Fruit fly (Drosophila melanogaster) whole organism, prepupa: ENCODE results near the gene CG14017.

Experiments
- Blimp-1 ChIP-seq: fragments of 200-800 bp; sonication (Bioruptor generic); optimal IDR thresholded peaks from 3 replicates; lab custom pipeline; 2017; ENCODE audit warnings: missing biosample characterization, missing genetic modification characterization, mild to moderate bottlenecking, moderate library complexity, missing genetic modification reagents
- CG11294 ChIP-seq: fragments of 200-800 bp; sonication (Bioruptor generic); IDR thresholded peaks from 2 replicates; pipeline ENCODE4 v1.3.6; 2022; ENCODE audit warnings: missing biosample characterization, missing genetic modification characterization
- CG11902 ChIP-seq: fragments of 200-800 bp; sonication (Bioruptor generic); optimal IDR thresholded peaks from 3 replicates; lab custom pipeline; 2016; ENCODE audit warnings: missing biosample characterization, missing genetic modification characterization
- CG15336 ChIP-seq: fragments of 200-800 bp; sonication (Bioruptor generic); IDR thresholded peaks from 2 replicates; pipeline ENCODE4 v1.3.6; 2022; ENCODE audit warnings: missing biosample characterization, missing genetic modification characterization
- CG3032 ChIP-seq: fragments of 200-800 bp; optimal IDR thresholded peaks from 2 replicates; lab custom pipeline; 2019; ENCODE audit warnings: missing biosample characterization, mild to moderate bottlenecking, missing genetic modification characterization, moderate library complexity
- CG32006 ChIP-seq: fragments of 200-800 bp; sonication (Bioruptor generic); optimal IDR thresholded peaks from 3 replicates; lab custom pipeline; 2017; ENCODE audit warnings: missing biosample characterization, mild to moderate bottlenecking, missing genetic modification characterization
- CG34406 ChIP-seq: fragments of 200-800 bp; sonication (Bioruptor generic); optimal IDR thresholded peaks from 3 replicates; lab custom pipeline; 2016; ENCODE audit warnings: missing biosample characterization, missing genetic modification characterization
- CG3919 ChIP-seq: fragments of 200-800 bp; sonication (Bioruptor generic); optimal IDR thresholded peaks from 3 replicates; lab custom pipeline; 2016; ENCODE audit warnings: missing biosample characterization, missing genetic modification characterization
- CG6792 ChIP-seq: fragments of 200-800 bp; sonication (Bioruptor generic); optimal IDR thresholded peaks from 3 replicates; lab custom pipeline; 2016; ENCODE audit warnings: missing biosample characterization, missing genetic modification characterization
- CG7368 ChIP-seq: fragments of 200-800 bp; sonication (Bioruptor generic); optimal IDR thresholded peaks from 3 replicates; lab custom pipeline; 2016; ENCODE audit warnings: missing biosample characterization, missing genetic modification characterization
- CG8319 ChIP-seq: fragments of 200-800 bp; sonication (Bioruptor generic); optimal IDR thresholded peaks from 3 replicates; lab custom pipeline; 2016; ENCODE audit warnings: missing biosample characterization, missing genetic modification characterization
- CG8632 ChIP-seq: fragments of 200-800 bp; sonication (Bioruptor generic); optimal IDR thresholded peaks from 3 replicates; lab custom pipeline; 2016; ENCODE audit warnings: missing biosample characterization, missing genetic modification characterization
- CG9139 ChIP-seq: fragments of 200-800 bp; sonication (Bioruptor generic); optimal IDR thresholded peaks from 3 replicates; lab custom pipeline; 2017; ENCODE audit warnings: missing biosample characterization, mild to moderate bottlenecking, missing genetic modification characterization
- Eip75B ChIP-seq: fragments of 200-800 bp; sonication (Bioruptor generic); optimal IDR thresholded peaks from 3 replicates; lab custom pipeline; 2016; ENCODE audit warnings: missing biosample characterization, missing genetic modification characterization
- Eip78C ChIP-seq: fragments of 200-800 bp; sonication (Bioruptor generic); peaks from one replicate; lab custom pipeline; 2016; ENCODE audit warnings: missing biosample characterization, missing genetic modification characterization
- Ets96B ChIP-seq: fragments of 200-800 bp; optimal IDR thresholded peaks from 2 replicates; lab custom pipeline; 2019; ENCODE audit warnings: missing biosample characterization, mild to moderate bottlenecking, missing genetic modification characterization, moderate library complexity
- Gug ChIP-seq: fragments of 200-800 bp; sonication (Bioruptor generic); IDR thresholded peaks from 2 replicates; pipeline ENCODE4 v1.3.6; 2022; ENCODE audit warnings: missing biosample characterization, missing genetic modification characterization
- Hr38 ChIP-seq: sonication (Bioruptor generic); optimal IDR thresholded peaks from 2 replicates; lab custom pipeline; 2016; ENCODE audit warnings: missing biosample characterization, missing genetic modification characterization
- Hr39 ChIP-seq: fragments of 200-800 bp; sonication (Bioruptor generic); optimal IDR thresholded peaks from 2 replicates; lab custom pipeline; 2016; ENCODE audit warnings: missing biosample characterization, missing genetic modification characterization
- Hr4 ChIP-seq: fragments of 200-800 bp; sonication (Bioruptor generic); optimal IDR thresholded peaks from 3 replicates; lab custom pipeline; 2016; ENCODE audit warnings: missing biosample characterization, missing genetic modification characterization
- Met ChIP-seq: fragments of 200-800 bp; sonication (Bioruptor generic); optimal IDR thresholded peaks from 3 replicates; lab custom pipeline; 2016; ENCODE audit warnings: missing biosample characterization, missing genetic modification characterization
- OdsH ChIP-seq: fragments of 200-800 bp; sonication (Bioruptor generic); optimal IDR thresholded peaks from 3 replicates; lab custom pipeline; 2016; ENCODE audit warnings: missing biosample characterization, missing genetic modification characterization
- Sox14 ChIP-seq: fragments of 200-800 bp; sonication (Bioruptor generic); optimal IDR thresholded peaks from 3 replicates; lab custom pipeline; 2016; ENCODE audit warnings: missing biosample characterization, missing genetic modification characterization
- achi ChIP-seq: fragments of 200-800 bp; sonication (Bioruptor generic); optimal IDR thresholded peaks from 3 replicates; lab custom pipeline; 2016; ENCODE audit warnings: missing biosample characterization, missing genetic modification characterization
- acj6 ChIP-seq: fragments of 200-800 bp; sonication (Bioruptor generic); optimal IDR thresholded peaks from 3 replicates; lab custom pipeline; 2016; ENCODE audit warnings: missing biosample characterization, missing genetic modification characterization
- cyc ChIP-seq: fragments of 200-800 bp; sonication (Bioruptor generic); optimal IDR thresholded peaks from 3 replicates; lab custom pipeline; 2016; ENCODE audit warnings: missing biosample characterization, missing genetic modification characterization
- dac ChIP-seq: fragments of 200-800 bp; sonication (Bioruptor generic); optimal IDR thresholded peaks from 2 replicates; lab custom pipeline; 2017; ENCODE audit warnings: missing biosample characterization, mild to moderate bottlenecking, missing genetic modification characterization
- dsx ChIP-seq: fragments of 200-800 bp; optimal IDR thresholded peaks from 3 replicates; lab custom pipeline; 2019; ENCODE audit warnings: missing biosample characterization, mild to moderate bottlenecking, missing genetic modification characterization, moderate library complexity; ENCODE audit not compliant: poor library complexity, severe bottlenecking
- esn ChIP-seq: fragments of 200-800 bp; sonication (Bioruptor generic); optimal IDR thresholded peaks from 2 replicates; lab custom pipeline; 2016; ENCODE audit warnings: missing biosample characterization, mild to moderate bottlenecking, missing genetic modification characterization, moderate library complexity
- fd85E ChIP-seq: fragments of 200-800 bp; sonication (Bioruptor generic); optimal IDR thresholded peaks from 3 replicates; lab custom pipeline; 2016; ENCODE audit warnings: missing biosample characterization, missing genetic modification characterization
- fkh ChIP-seq: fragments of 200-800 bp; sonication (Bioruptor generic); optimal IDR thresholded peaks from 3 replicates; lab custom pipeline; 2017; ENCODE audit warnings: missing biosample characterization, mild to moderate bottlenecking, missing genetic modification characterization, moderate library complexity
- net ChIP-seq: fragments of 200-800 bp; sonication (Bioruptor generic); optimal IDR thresholded peaks from 3 replicates; lab custom pipeline; 2016; ENCODE audit warnings: missing biosample characterization, missing genetic modification characterization
- pdm3 ChIP-seq: fragments of 200-800 bp; sonication (Bioruptor generic); optimal IDR thresholded peaks from 3 replicates; lab custom pipeline; 2016; ENCODE audit warnings: missing biosample characterization, missing genetic modification characterization
- salr ChIP-seq, 2 experiments: fragments of 200-800 bp; sonication (Bioruptor generic); optimal IDR thresholded peaks; 3 replicates each; lab custom pipeline; 2016 to 2018; ENCODE audit warnings: missing biosample characterization in 2 of 2, missing genetic modification characterization in 2 of 2, mild to moderate bottlenecking in 1 of 2
- spab ChIP-seq: fragments of 200-800 bp; sonication (Bioruptor generic); optimal IDR thresholded peaks from 2 replicates; lab custom pipeline; 2017; ENCODE audit warnings: missing biosample characterization, mild to moderate bottlenecking, missing genetic modification characterization, missing genetic modification reagents
- ss ChIP-seq, 2 experiments: fragments of 200-800 bp; sonication (Bioruptor generic); optimal IDR thresholded peaks; 2 replicates in 1 of 2; 3 replicates in 1 of 2; lab custom pipeline; 2017 to 2018; ENCODE audit warnings: mild to moderate bottlenecking in 2 of 2, missing biosample characterization in 2 of 2, missing genetic modification characterization in 2 of 2, moderate library complexity in 1 of 2
- svp ChIP-seq: fragments of 200-800 bp; sonication (Bioruptor generic); peaks from one replicate; lab custom pipeline; 2016; ENCODE audit warnings: missing biosample characterization, missing genetic modification characterization
- topi ChIP-seq: fragments of 200-800 bp; sonication (Bioruptor generic); optimal IDR thresholded peaks from 3 replicates; lab custom pipeline; 2016; ENCODE audit warnings: missing biosample characterization, missing genetic modification characterization
- vri ChIP-seq: fragments of 200-800 bp; sonication (Bioruptor generic); optimal IDR thresholded peaks from 3 replicates; lab custom pipeline; 2016; ENCODE audit warnings: missing biosample characterization, mild to moderate bottlenecking, missing genetic modification characterization

CG14017 gene

DNA sequence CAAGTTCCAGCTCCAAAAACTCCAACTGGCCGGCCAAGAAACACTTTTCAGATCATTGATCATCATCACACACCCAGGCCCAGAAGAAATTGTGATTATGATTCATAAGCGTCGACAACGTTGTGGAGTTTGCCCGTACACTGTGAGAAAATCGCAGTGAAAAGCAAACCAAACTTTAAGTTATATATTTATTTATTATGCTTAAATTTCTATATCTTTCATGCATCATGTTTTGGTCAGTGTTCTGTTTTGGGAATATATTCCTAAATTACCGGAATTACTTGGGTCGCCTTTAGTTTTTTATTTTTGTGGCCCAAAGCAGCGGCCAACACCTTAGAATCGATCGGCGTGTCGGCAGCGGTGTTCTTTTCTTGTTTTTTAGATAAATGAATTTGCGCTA lies 48.6 kb upstream of the CG14017 start (continued):
- TF ChIP-seq CG6792 (GFP tag; lab: Kevin White, UChicago) (no peak), fd85E (GFP tag; lab: Kevin White, UChicago) (no peak), pdm3 (GFP tag; lab: Kevin White, UChicago) (peak; percentile 24), ss (GFP tag; optimal IDR thresholded peaks at IDR 0.05; lab: Kevin White, UChicago) (no peak), CG7368 (GFP tag; lab: Kevin White, UChicago) (no peak), Sox14 (GFP tag; lab: Kevin White, UChicago) (no peak), CG32006 (GFP tag; lab: Kevin White, UChicago) (no peak), achi (no peak), dsx (GFP tag; lab: Kevin White, UChicago) (no peak), cyc (no peak), spab (GFP tag; lab: Kevin White, UChicago) (no peak)

DNA sequence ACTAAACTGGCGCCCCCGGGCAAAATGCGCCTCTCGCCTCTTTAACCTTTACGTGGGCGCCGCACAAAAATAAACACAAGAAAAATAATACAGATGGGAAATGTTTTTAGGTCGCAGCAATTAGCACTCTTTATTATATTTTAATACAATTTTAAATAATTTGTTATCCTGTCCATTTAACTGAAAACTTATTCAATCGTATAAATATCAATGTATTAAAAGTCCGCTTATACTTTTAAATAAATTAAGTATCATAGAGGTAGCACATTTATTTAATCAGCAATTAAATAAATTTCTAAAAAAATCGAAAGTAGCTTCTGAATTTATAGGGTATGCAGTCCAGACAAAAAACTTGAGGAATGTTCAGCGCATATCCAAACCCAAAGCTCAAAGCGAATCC lies 46.6 kb upstream of the CG14017 start:
- TF ChIP-seq vri (no peak), CG3032 (tag; lab: Kevin White, UChicago) (peak; percentile 50), dsx (GFP tag; lab: Kevin White, UChicago) (peak; percentile 9), Gug (GFP tag; lab: Robert Waterston, UW) (no peak), CG3919 (GFP tag; lab: Kevin White, UChicago) (no peak), fkh (GFP tag; lab: Kevin White, UChicago) (no peak), Hr38 (no peak), CG11294 (GFP tag; lab: Robert Waterston, UW) (no peak), esn (GFP tag; lab: Kevin White, UChicago) (no peak), CG15336 (GFP tag; lab: Robert Waterston, UW) (no peak), CG6792 (GFP tag; lab: Kevin White, UChicago) (no peak), topi (GFP tag; lab: Kevin White, UChicago) (no peak), svp (GFP tag; lab: Kevin White, UChicago) (peak; percentile 35), Eip78C (GFP tag; lab: Kevin White, UChicago) (peak; percentile 38), Ets96B (peak; percentile 35), CG8319 (GFP tag; lab: Kevin White, UChicago) (no peak), net (no peak), ss (GFP tag; optimal IDR thresholded peaks at IDR 0.05; lab: Kevin White, UChicago) (peak in 1 of 2 experiments; percentile 9), Blimp-1 (GFP tag; lab: Kevin White, UChicago) (no peak), OdsH (GFP tag; lab: Kevin White, UChicago) (no peak), dac (GFP tag; lab: Kevin White, UChicago) (no peak), Hr4 (GFP tag; lab: Kevin White, UChicago) (no peak), salr (GFP tag; optimal IDR thresholded peaks at IDR 0.05; lab: Kevin White, UChicago) (no peak), Hr39 (GFP tag; lab: Kevin White, UChicago) (no peak), CG11902 (no peak), CG9139 (GFP tag; lab: Kevin White, UChicago) (no peak), Sox14 (GFP tag; lab: Kevin White, UChicago) (no peak), achi (no peak), Eip75B (GFP tag; lab: Kevin White, UChicago) (no peak), fd85E (GFP tag; lab: Kevin White, UChicago) (no peak), CG34406 (no peak), CG8632 (GFP tag; lab: Kevin White, UChicago) (no peak), spab (GFP tag; lab: Kevin White, UChicago) (peak; percentile 16), Met (GFP tag; lab: Kevin White, UChicago) (peak; percentile 3), acj6 (GFP tag; lab: Kevin White, UChicago) (no peak), pdm3 (GFP tag; lab: Kevin White, UChicago) (no peak)
